Fruit fly (Drosophila melanogaster) whole organism, embryonic: Measurements from ENCODE around the gene CG3088.

Experiments
- Asciz ChIP-seq: fragments of 200-800 bp; sonication (Bioruptor generic); optimal IDR thresholded peaks from 2 replicates; lab custom pipeline; 2017; ENCODE audit warnings: missing biosample characterization, mild to moderate bottlenecking, missing genetic modification characterization, missing genetic modification reagents
- B-H2 ChIP-seq: fragments of 200-800 bp; sonication (Bioruptor generic); optimal IDR thresholded peaks from 2 replicates; lab custom pipeline; 2018; ENCODE audit warnings: missing biosample characterization, mild to moderate bottlenecking, missing genetic modification characterization
- Bgb ChIP-seq: fragments of 200-800 bp; sonication (Bioruptor generic); IDR thresholded peaks from 2 replicates; pipeline ENCODE4 v1.3.6; 2022; ENCODE audit warnings: missing biosample characterization, missing genetic modification characterization; ENCODE audit not compliant: partially characterized antibody
- Bteb2 ChIP-seq: fragments of 200-800 bp; sonication (Bioruptor generic); optimal IDR thresholded peaks from 2 replicates; lab custom pipeline; 2016; ENCODE audit warnings: missing biosample characterization, missing genetic modification characterization
- CG10147 ChIP-seq: fragments of 200-800 bp; sonication (Bioruptor generic); optimal IDR thresholded peaks from 2 replicates; lab custom pipeline; 2019; ENCODE audit warnings: missing biosample characterization, mild to moderate bottlenecking, missing genetic modification characterization, moderate library complexity
- CG10462 ChIP-seq: fragments of 200-800 bp; sonication (Bioruptor generic); optimal IDR thresholded peaks from 2 replicates; lab custom pipeline; 2016; ENCODE audit warnings: missing biosample characterization, missing genetic modification characterization
- CG10654 ChIP-seq: fragments of 200-800 bp; sonication (Bioruptor generic); optimal IDR thresholded peaks from 2 replicates; lab custom pipeline; 2016; ENCODE audit warnings: missing biosample characterization, missing genetic modification characterization
- CG13775 ChIP-seq: fragments of 200-800 bp; sonication (Bioruptor generic); optimal IDR thresholded peaks from 3 replicates; lab custom pipeline; 2017; ENCODE audit warnings: missing biosample characterization, mild to moderate bottlenecking, missing genetic modification characterization
- CG14860 ChIP-seq: fragments of 200-800 bp; sonication (Bioruptor generic); IDR thresholded peaks from 3 replicates; pipeline ENCODE4 v1.3.6; 2022; ENCODE audit warnings: missing biosample characterization, missing genetic modification characterization; ENCODE audit not compliant: partially characterized antibody
- CG14965 ChIP-seq: fragments of 200-800 bp; sonication (Bioruptor generic); optimal IDR thresholded peaks from 2 replicates; lab custom pipeline; 2016; ENCODE audit warnings: missing biosample characterization, missing genetic modification characterization, borderline replicate concordance
- CG15011 ChIP-seq: fragments of 200-800 bp; sonication (Bioruptor generic); optimal IDR thresholded peaks from 3 replicates; lab custom pipeline; 2018; ENCODE audit warnings: missing biosample characterization, mild to moderate bottlenecking, missing genetic modification characterization
- CG16815 ChIP-seq: fragments of 200-800 bp; sonication (Bioruptor generic); optimal IDR thresholded peaks from 3 replicates; lab custom pipeline; 2017; ENCODE audit warnings: missing biosample characterization, mild to moderate bottlenecking, missing genetic modification characterization
- CG2199 ChIP-seq: fragments of 200-800 bp; sonication (Bioruptor generic); IDR thresholded peaks from 3 replicates; pipeline ENCODE4 v1.3.6; 2022; ENCODE audit warnings: missing biosample characterization, missing genetic modification characterization
- CG3163 ChIP-seq: fragments of 200-800 bp; sonication (Bioruptor generic); optimal IDR thresholded peaks from 3 replicates; lab custom pipeline; 2016; ENCODE audit warnings: missing biosample characterization, missing genetic modification characterization
- CG5180 ChIP-seq: fragments of 200-800 bp; sonication (Bioruptor generic); optimal IDR thresholded peaks from 3 replicates; lab custom pipeline; 2017; ENCODE audit warnings: missing biosample characterization, missing genetic modification characterization, mild to moderate bottlenecking, moderate library complexity, missing genetic modification reagents
- CG6689 ChIP-seq: fragments of 200-800 bp; sonication (Bioruptor generic); IDR thresholded peaks from 2 replicates; pipeline ENCODE4 v1.3.6; 2022; ENCODE audit warnings: missing biosample characterization, missing genetic modification characterization
- CG6854 ChIP-seq: fragments of 200-800 bp; sonication (Bioruptor generic); optimal IDR thresholded peaks from 3 replicates; lab custom pipeline; 2017; ENCODE audit warnings: missing biosample characterization, mild to moderate bottlenecking, missing genetic modification characterization
- CG7745 ChIP-seq: fragments of 200-800 bp; sonication (Bioruptor generic); optimal IDR thresholded peaks from 2 replicates; lab custom pipeline; 2018; ENCODE audit warnings: missing biosample characterization, mild to moderate bottlenecking, missing genetic modification characterization, moderate library complexity
- CG8281 ChIP-seq: fragments of 200-800 bp; sonication (Bioruptor generic); optimal IDR thresholded peaks from 2 replicates; lab custom pipeline; 2018; ENCODE audit warnings: missing biosample characterization, mild to moderate bottlenecking, missing genetic modification characterization, moderate library complexity
- CG9215 ChIP-seq: fragments of 200-800 bp; sonication (Bioruptor generic); IDR thresholded peaks from 2 replicates; pipeline ENCODE4 v1.3.6; 2022; ENCODE audit warnings: missing biosample characterization, missing genetic modification characterization
- D ChIP-seq, 2 experiments: fragments of 200-800 bp in 1 of 2; fragments of >200 bp in 1 of 2; sonication (Bioruptor generic) in 1 of 2; optimal IDR thresholded peaks; 2 replicates in 1 of 2; 3 replicates in 1 of 2; lab custom pipeline; 2017; ENCODE audit warnings: mild to moderate bottlenecking in 1 of 2, missing biosample characterization in 1 of 2, missing genetic modification characterization in 1 of 2, missing genetic modification reagents in 1 of 2
- Dfd ChIP-seq, 2 experiments: fragments of >200 bp; optimal IDR thresholded peaks; 2 replicates each; lab custom pipeline; 2017; ENCODE audit warnings: missing biosample characterization in 2 of 2, missing genetic modification characterization in 2 of 2
- Dref ChIP-seq: fragments of 200-800 bp; sonication (Bioruptor generic); IDR thresholded peaks from 2 replicates; pipeline ENCODE4 v1.3.6; 2022; ENCODE audit warnings: missing biosample characterization, missing genetic modification characterization
- GATAe ChIP-seq: fragments of 200-800 bp; sonication (Bioruptor generic); conservative IDR thresholded peaks from 2 replicates; pipeline ENCODE4 v1.3.6; 2022; ENCODE audit warnings: missing biosample characterization, missing genetic modification characterization
- Gug ChIP-seq: fragments of 200-800 bp; sonication (Bioruptor generic); IDR thresholded peaks from 4 replicates; pipeline ENCODE4 v1.3.6; 2022; ENCODE audit warnings: missing biosample characterization, missing genetic modification characterization
- Hmx ChIP-seq: fragments of 200-800 bp; sonication (Bioruptor generic); optimal IDR thresholded peaks from 2 replicates; lab custom pipeline; 2016; ENCODE audit warnings: missing biosample characterization, missing genetic modification characterization
- MESR4 ChIP-seq: fragments of 200-800 bp; sonication (Bioruptor generic); optimal IDR thresholded peaks from 2 replicates; lab custom pipeline; 2018; ENCODE audit warnings: missing biosample characterization, mild to moderate bottlenecking, missing genetic modification characterization, moderate library complexity
- Ptx1 ChIP-seq: fragments of 200-800 bp; sonication (Bioruptor generic); IDR thresholded peaks from 2 replicates; pipeline ENCODE4 v1.3.6; 2022; ENCODE audit warnings: missing biosample characterization, missing genetic modification characterization
- Rfx ChIP-seq: fragments of 200-800 bp; sonication (Bioruptor generic); IDR thresholded peaks from 2 replicates; pipeline ENCODE4 v1.3.6; 2022; ENCODE audit warnings: missing biosample characterization, missing genetic modification characterization
- Six4 ChIP-seq: fragments of 200-800 bp; sonication (Bioruptor generic); optimal IDR thresholded peaks from 2 replicates; lab custom pipeline; 2016; ENCODE audit warnings: missing biosample characterization, missing genetic modification characterization
- Sry-δ ChIP-seq: fragments of 200-800 bp; sonication (Bioruptor generic); optimal IDR thresholded peaks from 2 replicates; lab custom pipeline; 2016; ENCODE audit warnings: missing biosample characterization, missing genetic modification characterization
- Usf ChIP-seq: fragments of 200-800 bp; sonication (Bioruptor generic); optimal IDR thresholded peaks from 2 replicates; lab custom pipeline; 2017; ENCODE audit warnings: missing genotype, missing biosample characterization, missing genetic modification characterization
- Xbp1 ChIP-seq: fragments of 200-800 bp; sonication (Bioruptor generic); optimal IDR thresholded peaks from 3 replicates; lab custom pipeline; 2016; ENCODE audit warnings: missing biosample characterization, mild to moderate bottlenecking, missing genetic modification characterization
- ap ChIP-seq: fragments of 200-800 bp; sonication (Bioruptor generic); IDR thresholded peaks from 2 replicates; pipeline ENCODE4 v1.3.6; 2022; ENCODE audit warnings: missing biosample characterization, missing genetic modification characterization
- chif ChIP-seq, 2 experiments: fragments of 200-800 bp; sonication (Bioruptor generic); optimal IDR thresholded peaks; 3 replicates each; lab custom pipeline; 2016; ENCODE audit warnings: missing biosample characterization in 2 of 2, missing genetic modification characterization in 2 of 2
- ci ChIP-seq: fragments of 200-800 bp; sonication (Bioruptor generic); IDR thresholded peaks from 3 replicates; pipeline ENCODE4 v1.3.6; 2022; ENCODE audit warnings: missing biosample characterization, missing genetic modification characterization
- dimm ChIP-seq: fragments of 200-800 bp; sonication (Bioruptor generic); IDR thresholded peaks from 2 replicates; pipeline ENCODE4 v1.3.6; 2022; ENCODE audit warnings: missing biosample characterization, missing genetic modification characterization
- dmrt11E ChIP-seq: fragments of 200-800 bp; sonication (Bioruptor generic); optimal IDR thresholded peaks from 3 replicates; lab custom pipeline; 2018; ENCODE audit warnings: missing biosample characterization, mild to moderate bottlenecking, missing genetic modification characterization, moderate library complexity
- dmrt99B ChIP-seq: fragments of 200-800 bp; sonication (Bioruptor generic); optimal IDR thresholded peaks from 2 replicates; lab custom pipeline; 2018; ENCODE audit warnings: missing biosample characterization, mild to moderate bottlenecking, missing genetic modification characterization, moderate library complexity
- eve ChIP-seq, 2 experiments: fragments of >200 bp; optimal IDR thresholded peaks; 2 replicates each; lab custom pipeline; 2017; ENCODE audit warnings: missing biosample characterization in 2 of 2, missing genetic modification characterization in 2 of 2
- ewg ChIP-seq: fragments of 200-800 bp; sonication (Bioruptor generic); optimal IDR thresholded peaks from 3 replicates; lab custom pipeline; 2017; ENCODE audit warnings: mild to moderate bottlenecking, missing biosample characterization, missing genetic modification reagents, missing genetic modification characterization
- gt ChIP-seq: fragments of 200-800 bp; sonication (Bioruptor generic); IDR thresholded peaks from 2 replicates; pipeline ENCODE4 v1.3.6; 2022; ENCODE audit warnings: missing biosample characterization, missing genetic modification characterization
- her ChIP-seq: fragments of 200-800 bp; sonication (Bioruptor generic); optimal IDR thresholded peaks from 2 replicates; lab custom pipeline; 2016; ENCODE audit warnings: missing biosample characterization, missing genetic modification characterization
- jing ChIP-seq: fragments of 200-800 bp; sonication (Bioruptor generic); optimal IDR thresholded peaks from 2 replicates; lab custom pipeline; 2018; ENCODE audit warnings: missing biosample characterization, mild to moderate bottlenecking, missing genetic modification characterization
- jumu ChIP-seq: fragments of 200-800 bp; sonication (Bioruptor generic); optimal IDR thresholded peaks from 3 replicates; lab custom pipeline; 2016; ENCODE audit warnings: missing biosample characterization, missing genetic modification characterization
- phol ChIP-seq: fragments of 200-800 bp; sonication (Bioruptor generic); optimal IDR thresholded peaks from 3 replicates; lab custom pipeline; 2018; ENCODE audit warnings: missing biosample characterization, mild to moderate bottlenecking, missing genetic modification characterization, moderate library complexity
- pum ChIP-seq: fragments of 200-800 bp; sonication (Bioruptor generic); optimal IDR thresholded peaks from 2 replicates; lab custom pipeline; 2016; ENCODE audit warnings: missing biosample characterization, missing genetic modification characterization
- sens ChIP-seq: fragments of 200-800 bp; sonication (Bioruptor generic); peaks from one replicate; lab custom pipeline; 2016; ENCODE audit warnings: missing biosample characterization, missing genetic modification characterization
- vfl ChIP-seq: fragments of 200-800 bp; sonication (Bioruptor generic); optimal IDR thresholded peaks from 2 replicates; lab custom pipeline; 2016; ENCODE audit warnings: missing biosample characterization, missing genetic modification characterization
- vvl ChIP-seq: fragments of 200-800 bp; sonication (Bioruptor generic); IDR thresholded peaks from 2 replicates; pipeline ENCODE4 v1.3.6; 2022; ENCODE audit warnings: missing biosample characterization, missing genetic modification characterization

CG3088 gene

dm6 chr3L:9613960-9614588 lies 12.9 kb upstream of the CG3088 start (continued):
- no peak for TF ChIP-seq GATAe (GFP tag; lab: Robert Waterston, UW)
- peak; percentile 43 for TF ChIP-seq pum
- TF ChIP-seq Bteb2 (GFP tag; lab: Kevin White, UChicago) = no peak
- no peak for TF ChIP-seq CG10462 (GFP tag; lab: Kevin White, UChicago)
- no peak for TF ChIP-seq CG14965 (GFP tag; lab: Kevin White, UChicago)
- TF ChIP-seq jumu (GFP tag; lab: Kevin White, UChicago) = peak; percentile 66
- TF ChIP-seq CG6854 = no peak
- TF ChIP-seq chif (GFP tag; optimal IDR thresholded peaks at IDR 0.05; lab: Kevin White, UChicago) = no peak
- TF ChIP-seq CG10654 (GFP tag; lab: Kevin White, UChicago) = no peak
- peak; percentile 3 for TF ChIP-seq dmrt99B (tag; lab: Kevin White, UChicago)
- TF ChIP-seq CG5180 (GFP tag; lab: Kevin White, UChicago) = no peak
- no peak for TF ChIP-seq her (GFP tag; lab: Kevin White, UChicago)
- no peak for TF ChIP-seq MESR4 (GFP tag; lab: Kevin White, UChicago)
- TF ChIP-seq CG15011 (GFP tag; lab: Kevin White, UChicago) = no peak
- TF ChIP-seq gt (GFP tag; lab: Robert Waterston, UW) = no peak
- TF ChIP-seq Dref (GFP tag; lab: Robert Waterston, UW) = peak; percentile 30; the same call in 1 of the 2 replicates
- TF ChIP-seq Ptx1 (GFP tag; lab: Robert Waterston, UW) = peak; percentile 59; the same call in 1 of the 2 replicates
- peak; percentile 90 for TF ChIP-seq Rfx (GFP tag; lab: Robert Waterston, UW)
- TF ChIP-seq Asciz (GFP tag; lab: Kevin White, UChicago) = no peak
- no peak for TF ChIP-seq CG16815 (GFP tag; lab: Kevin White, UChicago)
- peak; percentile 57 for TF ChIP-seq vfl (GFP tag; lab: Kevin White, UChicago)
- TF ChIP-seq ci (GFP tag; lab: Robert Waterston, UW) = no peak
- TF ChIP-seq sens (GFP tag; lab: Kevin White, UChicago) = peak; percentile 58
- TF ChIP-seq CG8281 (tag; lab: Kevin White, UChicago) = no peak
- TF ChIP-seq Hmx (GFP tag; lab: Kevin White, UChicago) = no peak
- TF ChIP-seq dmrt11E = no peak
- no peak for TF ChIP-seq D (optimal IDR thresholded peaks at IDR 0.05; lab: Kevin White, UChicago)
- no peak for TF ChIP-seq D (GFP tag; optimal IDR thresholded peaks at IDR 0.05; lab: Kevin White, UChicago)
- no peak; the same call in 1 of the 2 replicates for TF ChIP-seq CG9215 (GFP tag; lab: Robert Waterston, UW)
- no peak for TF ChIP-seq eve (GFP tag; optimal IDR thresholded peaks at IDR 0.05; lab: Kevin White, UChicago)
- TF ChIP-seq B-H2 (GFP tag; lab: Kevin White, UChicago) = no peak
- TF ChIP-seq ap (GFP tag; lab: Robert Waterston, UW) = no peak
- TF ChIP-seq Bgb (GFP tag; lab: Robert Waterston, UW) = peak; percentile 52; the same call in 1 of the 2 replicates
- peak; percentile 16 for TF ChIP-seq Xbp1 (GFP tag; lab: Kevin White, UChicago)
- no peak for TF ChIP-seq CG6689 (GFP tag; lab: Robert Waterston, UW)
- peak; percentile 66 for TF ChIP-seq phol (tag; lab: Kevin White, UChicago)
- TF ChIP-seq CG14860 (GFP tag; lab: Robert Waterston, UW) = no peak
- TF ChIP-seq jing = no peak
- TF ChIP-seq Usf (GFP tag; lab: Kevin White, UChicago) = no peak
- no peak for TF ChIP-seq ewg (GFP tag; lab: Kevin White, UChicago)
- TF ChIP-seq CG2199 (GFP tag; lab: Robert Waterston, UW) = peak; percentile 88
- TF ChIP-seq Dfd (GFP tag; optimal IDR thresholded peaks at IDR 0.05; lab: Kevin White, UChicago) = peak in 1 of 2 experiments; percentile 72
- TF ChIP-seq CG7745 (tag; lab: Kevin White, UChicago) = no peak
- TF ChIP-seq CG10147 (GFP tag; lab: Kevin White, UChicago) = no peak
- no peak for TF ChIP-seq CG13775 (GFP tag; lab: Kevin White, UChicago)
- TF ChIP-seq Gug (GFP tag; lab: Robert Waterston, UW) = peak; percentile 71
- peak; percentile 50; the same call in 1 of the 2 replicates for TF ChIP-seq vvl (GFP tag; lab: Robert Waterston, UW)
- TF ChIP-seq CG3163 = no peak
- no peak for TF ChIP-seq Sry-δ
- no peak for TF ChIP-seq Six4 (GFP tag; lab: Kevin White, UChicago)
- TF ChIP-seq dimm (GFP tag; lab: Robert Waterston, UW) = no peak
